Fruit fly (Drosophila melanogaster) whole organism, prepupa: ENCODE data around the gene CG15695.

Experiments used
- CG10631 ChIP-seq: fragments of 200-800 bp; sonication (Bioruptor generic); optimal IDR thresholded peaks from 2 replicates; lab custom pipeline; 2016; ENCODE audit warnings: missing biosample characterization, missing genetic modification characterization
- CG10669 ChIP-seq: fragments of 200-800 bp; sonication (Bioruptor generic); optimal IDR thresholded peaks from 3 replicates; lab custom pipeline; 2018; ENCODE audit warnings: missing biosample characterization, mild to moderate bottlenecking, missing genetic modification characterization, moderate library complexity
- CG11902 ChIP-seq: fragments of 200-800 bp; sonication (Bioruptor generic); optimal IDR thresholded peaks from 3 replicates; lab custom pipeline; 2016; ENCODE audit warnings: missing biosample characterization, missing genetic modification characterization
- CG15336 ChIP-seq: fragments of 200-800 bp; sonication (Bioruptor generic); IDR thresholded peaks from 2 replicates; pipeline ENCODE4 v1.3.6; 2022; ENCODE audit warnings: missing biosample characterization, missing genetic modification characterization
- CG16779 ChIP-seq: fragments of 200-800 bp; sonication (Bioruptor generic); optimal IDR thresholded peaks from 3 replicates; lab custom pipeline; 2017; ENCODE audit warnings: missing biosample characterization, mild to moderate bottlenecking, missing genetic modification characterization
- CG31627 ChIP-seq: fragments of 200-800 bp; sonication (Bioruptor generic); optimal IDR thresholded peaks from 3 replicates; lab custom pipeline; 2016; ENCODE audit warnings: missing biosample characterization, missing genetic modification characterization
- CG32006 ChIP-seq: fragments of 200-800 bp; sonication (Bioruptor generic); optimal IDR thresholded peaks from 3 replicates; lab custom pipeline; 2017; ENCODE audit warnings: missing biosample characterization, mild to moderate bottlenecking, missing genetic modification characterization
- CG34406 ChIP-seq: fragments of 200-800 bp; sonication (Bioruptor generic); optimal IDR thresholded peaks from 3 replicates; lab custom pipeline; 2016; ENCODE audit warnings: missing biosample characterization, missing genetic modification characterization
- CG4318 ChIP-seq: fragments of 200-800 bp; sonication (Bioruptor generic); optimal IDR thresholded peaks from 3 replicates; lab custom pipeline; 2017; ENCODE audit warnings: missing biosample characterization, mild to moderate bottlenecking, missing genetic modification characterization
- CG6163 ChIP-seq: fragments of 200-800 bp; sonication (Bioruptor generic); IDR thresholded peaks from 3 replicates; pipeline ENCODE4 v1.3.6; 2022; ENCODE audit warnings: missing biosample characterization, missing genetic modification characterization
- CG6792 ChIP-seq: fragments of 200-800 bp; sonication (Bioruptor generic); optimal IDR thresholded peaks from 3 replicates; lab custom pipeline; 2016; ENCODE audit warnings: missing biosample characterization, missing genetic modification characterization
- CG6808 ChIP-seq: fragments of 200-800 bp; sonication (Bioruptor generic); optimal IDR thresholded peaks from 3 replicates; lab custom pipeline; 2017; ENCODE audit warnings: missing biosample characterization, missing genetic modification characterization, mild to moderate bottlenecking, moderate library complexity, missing genetic modification reagents
- CG7368 ChIP-seq: fragments of 200-800 bp; sonication (Bioruptor generic); optimal IDR thresholded peaks from 3 replicates; lab custom pipeline; 2016; ENCODE audit warnings: missing biosample characterization, missing genetic modification characterization
- CG8119 ChIP-seq: fragments of 200-800 bp; sonication (Bioruptor generic); IDR thresholded peaks from 3 replicates; pipeline ENCODE4 v1.3.6; 2022; ENCODE audit warnings: missing biosample characterization, missing genetic modification characterization
- CG8319 ChIP-seq: fragments of 200-800 bp; sonication (Bioruptor generic); optimal IDR thresholded peaks from 3 replicates; lab custom pipeline; 2016; ENCODE audit warnings: missing biosample characterization, missing genetic modification characterization
- CG9139 ChIP-seq: fragments of 200-800 bp; sonication (Bioruptor generic); optimal IDR thresholded peaks from 3 replicates; lab custom pipeline; 2017; ENCODE audit warnings: missing biosample characterization, mild to moderate bottlenecking, missing genetic modification characterization
- Eip75B ChIP-seq: fragments of 200-800 bp; sonication (Bioruptor generic); optimal IDR thresholded peaks from 3 replicates; lab custom pipeline; 2016; ENCODE audit warnings: missing biosample characterization, missing genetic modification characterization
- Eip78C ChIP-seq: fragments of 200-800 bp; sonication (Bioruptor generic); peaks from one replicate; lab custom pipeline; 2016; ENCODE audit warnings: missing biosample characterization, missing genetic modification characterization
- Eip93F ChIP-seq: fragments of 200-800 bp; sonication (Bioruptor generic); optimal IDR thresholded peaks from 2 replicates; lab custom pipeline; 2016; ENCODE audit warnings: missing biosample characterization, mild to moderate bottlenecking, missing genetic modification characterization
- Ets21C ChIP-seq: fragments of 200-800 bp; sonication (Bioruptor generic); optimal IDR thresholded peaks from 3 replicates; lab custom pipeline; 2016; ENCODE audit warnings: missing biosample characterization, missing genetic modification characterization
- Gug ChIP-seq: fragments of 200-800 bp; sonication (Bioruptor generic); IDR thresholded peaks from 2 replicates; pipeline ENCODE4 v1.3.6; 2022; ENCODE audit warnings: missing biosample characterization, missing genetic modification characterization
- Hr38 ChIP-seq: sonication (Bioruptor generic); optimal IDR thresholded peaks from 2 replicates; lab custom pipeline; 2016; ENCODE audit warnings: missing biosample characterization, missing genetic modification characterization
- Hr4 ChIP-seq: fragments of 200-800 bp; sonication (Bioruptor generic); optimal IDR thresholded peaks from 3 replicates; lab custom pipeline; 2016; ENCODE audit warnings: missing biosample characterization, missing genetic modification characterization
- Met ChIP-seq: fragments of 200-800 bp; sonication (Bioruptor generic); optimal IDR thresholded peaks from 3 replicates; lab custom pipeline; 2016; ENCODE audit warnings: missing biosample characterization, missing genetic modification characterization
- OdsH ChIP-seq: fragments of 200-800 bp; sonication (Bioruptor generic); optimal IDR thresholded peaks from 3 replicates; lab custom pipeline; 2016; ENCODE audit warnings: missing biosample characterization, missing genetic modification characterization
- Smox ChIP-seq: fragments of 200-800 bp; sonication (Bioruptor generic); optimal IDR thresholded peaks from 3 replicates; lab custom pipeline; 2016; ENCODE audit warnings: missing biosample characterization, missing genetic modification characterization
- Sox102F ChIP-seq: fragments of 200-800 bp; sonication (Bioruptor generic); optimal IDR thresholded peaks from 2 replicates; lab custom pipeline; 2016; ENCODE audit warnings: missing biosample characterization, mild to moderate bottlenecking, missing genetic modification characterization
- Sox14 ChIP-seq: fragments of 200-800 bp; sonication (Bioruptor generic); optimal IDR thresholded peaks from 3 replicates; lab custom pipeline; 2016; ENCODE audit warnings: missing biosample characterization, missing genetic modification characterization
- Sox15 ChIP-seq: fragments of 200-800 bp; sonication (Bioruptor generic); optimal IDR thresholded peaks from 3 replicates; lab custom pipeline; 2016; ENCODE audit warnings: missing biosample characterization, missing genetic modification characterization
- achi ChIP-seq: fragments of 200-800 bp; sonication (Bioruptor generic); optimal IDR thresholded peaks from 3 replicates; lab custom pipeline; 2016; ENCODE audit warnings: missing biosample characterization, missing genetic modification characterization
- acj6 ChIP-seq: fragments of 200-800 bp; sonication (Bioruptor generic); optimal IDR thresholded peaks from 3 replicates; lab custom pipeline; 2016; ENCODE audit warnings: missing biosample characterization, missing genetic modification characterization
- cyc ChIP-seq: fragments of 200-800 bp; sonication (Bioruptor generic); optimal IDR thresholded peaks from 3 replicates; lab custom pipeline; 2016; ENCODE audit warnings: missing biosample characterization, missing genetic modification characterization
- dac ChIP-seq: fragments of 200-800 bp; sonication (Bioruptor generic); optimal IDR thresholded peaks from 2 replicates; lab custom pipeline; 2017; ENCODE audit warnings: missing biosample characterization, mild to moderate bottlenecking, missing genetic modification characterization
- dsx ChIP-seq: fragments of 200-800 bp; optimal IDR thresholded peaks from 3 replicates; lab custom pipeline; 2019; ENCODE audit warnings: missing biosample characterization, mild to moderate bottlenecking, missing genetic modification characterization, moderate library complexity; ENCODE audit not compliant: poor library complexity, severe bottlenecking
- eg ChIP-seq: fragments of 200-800 bp; sonication (Bioruptor generic); IDR thresholded peaks from 3 replicates; pipeline ENCODE4 v1.3.6; 2022; ENCODE audit warnings: missing biosample characterization, missing genetic modification characterization
- fd59A ChIP-seq: fragments of 200-800 bp; sonication (Bioruptor generic); optimal IDR thresholded peaks from 2 replicates; lab custom pipeline; 2017; ENCODE audit warnings: missing biosample characterization, mild to moderate bottlenecking, missing genetic modification characterization, missing genetic modification reagents
- fd85E ChIP-seq: fragments of 200-800 bp; sonication (Bioruptor generic); optimal IDR thresholded peaks from 3 replicates; lab custom pipeline; 2016; ENCODE audit warnings: missing biosample characterization, missing genetic modification characterization
- fkh ChIP-seq: fragments of 200-800 bp; sonication (Bioruptor generic); optimal IDR thresholded peaks from 3 replicates; lab custom pipeline; 2017; ENCODE audit warnings: missing biosample characterization, mild to moderate bottlenecking, missing genetic modification characterization, moderate library complexity
- lz ChIP-seq: fragments of 200-800 bp; sonication (Bioruptor generic); optimal IDR thresholded peaks from 3 replicates; lab custom pipeline; 2016; ENCODE audit warnings: missing biosample characterization, missing genetic modification characterization
- net ChIP-seq: fragments of 200-800 bp; sonication (Bioruptor generic); optimal IDR thresholded peaks from 3 replicates; lab custom pipeline; 2016; ENCODE audit warnings: missing biosample characterization, missing genetic modification characterization
- pdm3 ChIP-seq: fragments of 200-800 bp; sonication (Bioruptor generic); optimal IDR thresholded peaks from 3 replicates; lab custom pipeline; 2016; ENCODE audit warnings: missing biosample characterization, missing genetic modification characterization
- salr ChIP-seq, 2 experiments: fragments of 200-800 bp; sonication (Bioruptor generic); optimal IDR thresholded peaks; 3 replicates each; lab custom pipeline; 2016 to 2018; ENCODE audit warnings: missing biosample characterization in 2 of 2, missing genetic modification characterization in 2 of 2, mild to moderate bottlenecking in 1 of 2
- spab ChIP-seq: fragments of 200-800 bp; sonication (Bioruptor generic); optimal IDR thresholded peaks from 2 replicates; lab custom pipeline; 2017; ENCODE audit warnings: missing biosample characterization, mild to moderate bottlenecking, missing genetic modification characterization, missing genetic modification reagents
- ss ChIP-seq, 2 experiments: fragments of 200-800 bp; sonication (Bioruptor generic); optimal IDR thresholded peaks; 2 replicates in 1 of 2; 3 replicates in 1 of 2; lab custom pipeline; 2017 to 2018; ENCODE audit warnings: mild to moderate bottlenecking in 2 of 2, missing biosample characterization in 2 of 2, missing genetic modification characterization in 2 of 2, moderate library complexity in 1 of 2
- svp ChIP-seq: fragments of 200-800 bp; sonication (Bioruptor generic); peaks from one replicate; lab custom pipeline; 2016; ENCODE audit warnings: missing biosample characterization, missing genetic modification characterization
- topi ChIP-seq: fragments of 200-800 bp; sonication (Bioruptor generic); optimal IDR thresholded peaks from 3 replicates; lab custom pipeline; 2016; ENCODE audit warnings: missing biosample characterization, missing genetic modification characterization
- vri ChIP-seq: fragments of 200-800 bp; sonication (Bioruptor generic); optimal IDR thresholded peaks from 3 replicates; lab custom pipeline; 2016; ENCODE audit warnings: missing biosample characterization, mild to moderate bottlenecking, missing genetic modification characterization

The CG15695 gene

DNA sequence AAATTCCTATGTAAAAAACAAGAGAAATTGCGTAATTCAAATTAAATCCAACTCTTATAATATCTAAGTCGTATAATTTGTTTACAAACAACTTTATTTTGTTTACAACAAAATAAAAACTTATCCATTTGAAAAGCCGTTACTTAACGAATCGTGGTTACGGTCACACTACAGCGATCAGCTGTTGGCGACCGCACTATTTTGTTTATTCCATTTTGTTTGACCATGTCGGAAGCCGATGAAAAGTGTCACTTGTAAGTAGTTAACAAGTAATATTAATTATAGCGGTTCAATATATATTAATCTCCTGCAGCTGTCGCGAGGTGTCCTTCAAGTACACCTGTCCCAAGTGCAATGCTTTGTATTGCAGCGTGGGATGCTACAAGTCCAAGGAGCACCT lies 11.0 kb upstream of the CG15695 start, which contains the start of gene CG31223:
Gene CG31223 (plus strand): TSS at position 165 of the 400 bp plus-strand sequence.
- TF ChIP-seq CG7368 (no peak), vri (GFP tag; lab: Kevin White, UChicago) (no peak), fd59A (GFP tag; lab: Kevin White, UChicago) (no peak), acj6 (GFP tag; lab: Kevin White, UChicago) (no peak), CG4318 (GFP tag; lab: Kevin White, UChicago) (no peak), fkh (GFP tag; lab: Kevin White, UChicago) (no peak), Gug (no peak), lz (GFP tag; lab: Kevin White, UChicago) (no peak), Eip78C (GFP tag; lab: Kevin White, UChicago) (no peak)
- TF ChIP-seq, all 60 proteins: peak for 0

DNA sequence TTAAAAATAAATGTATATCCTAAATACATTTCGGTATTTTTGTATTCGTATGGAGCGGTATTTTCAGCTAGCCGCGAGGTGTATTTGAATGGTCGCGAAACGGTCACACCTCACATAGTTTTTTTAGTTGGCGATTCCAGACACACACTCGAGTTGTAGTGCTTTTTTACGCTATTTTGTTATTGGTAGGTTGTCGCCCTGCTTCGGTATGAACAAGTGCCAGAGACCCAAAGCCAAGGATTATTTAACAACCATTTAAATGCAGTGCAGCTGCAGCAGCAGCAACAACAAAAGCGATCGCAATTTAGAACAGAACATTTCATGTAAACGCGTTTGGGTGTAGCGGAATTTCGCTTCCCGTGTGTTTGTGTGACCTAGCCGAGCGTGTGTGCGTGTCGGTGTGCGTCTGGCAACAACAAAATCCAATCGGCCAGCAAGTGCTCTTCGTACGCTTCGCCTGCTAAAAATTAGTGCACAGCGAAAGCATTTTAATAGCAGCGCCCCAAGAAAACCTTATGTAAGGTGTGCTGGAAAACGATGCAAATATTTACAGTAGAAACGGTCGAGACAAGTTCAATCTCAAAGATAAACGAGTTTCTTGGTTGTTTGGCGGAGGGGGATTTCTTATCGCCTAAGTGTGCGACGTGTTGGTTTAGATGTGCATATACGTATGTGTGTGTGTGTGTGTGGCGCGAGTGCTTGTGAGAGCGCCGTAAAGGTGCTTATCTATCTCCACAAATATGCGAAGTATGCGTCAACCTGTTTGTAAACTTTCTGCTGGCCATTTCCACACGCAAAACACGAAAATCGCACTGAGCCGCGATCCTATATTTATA lies 9.0 kb upstream of the CG15695 start, which contains the start of gene Synd:
Gene Synd (plus strand): TSS at position 111 of the 836 bp plus-strand sequence.
- TF ChIP-seq CG6163 (GFP tag; lab: Robert Waterston, UW): peak; percentile 13; the same call in 2 of the 3 replicates
- no peak for TF ChIP-seq Eip93F (GFP tag; lab: Kevin White, UChicago)
- peak; percentile 3 for TF ChIP-seq CG10669
- peak; percentile 43 for TF ChIP-seq OdsH (GFP tag; lab: Kevin White, UChicago)
- TF ChIP-seq acj6 (GFP tag; lab: Kevin White, UChicago): peak; percentile 19
- TF ChIP-seq Eip78C (GFP tag; lab: Kevin White, UChicago): peak; percentile 37
- peak; percentile 11 for TF ChIP-seq cyc (GFP tag; lab: Kevin White, UChicago)
- peak; percentile 39 for TF ChIP-seq CG9139 (GFP tag; lab: Kevin White, UChicago)
- TF ChIP-seq svp (GFP tag; lab: Kevin White, UChicago): peak; percentile 67
- no peak for TF ChIP-seq Smox
- TF ChIP-seq topi (GFP tag; lab: Kevin White, UChicago): peak; percentile 28
- TF ChIP-seq CG11902 (GFP tag; lab: Kevin White, UChicago): no peak
- no peak for TF ChIP-seq dac (GFP tag; lab: Kevin White, UChicago)
- TF ChIP-seq eg (GFP tag; lab: Robert Waterston, UW): peak; percentile 47; the same call in 2 of the 3 replicates
- TF ChIP-seq CG16779 (tag; lab: Kevin White, UChicago): peak; percentile 9
- TF ChIP-seq CG15336 (GFP tag; lab: Robert Waterston, UW): 0 out of 2 replicates have a peak, but pooled peaks have one; percentile 34
- no peak for TF ChIP-seq Sox102F (GFP tag; lab: Kevin White, UChicago)
- no peak for TF ChIP-seq fd59A (GFP tag; lab: Kevin White, UChicago)
- no peak for TF ChIP-seq Gug
- peak; percentile 59 to 65 for TF ChIP-seq ss (GFP tag; optimal IDR thresholded peaks at IDR 0.05; lab: Kevin White, UChicago)
- TF ChIP-seq Eip75B (GFP tag; lab: Kevin White, UChicago): peak; percentile 47
- TF ChIP-seq CG7368: peak; percentile 39
- peak; percentile 53; the same call in 1 of the 3 replicates for TF ChIP-seq CG8119 (GFP tag; lab: Robert Waterston, UW)
- TF ChIP-seq Sox14 (GFP tag; lab: Kevin White, UChicago): peak; percentile 27
- TF ChIP-seq Sox15: no peak
- peak; percentile 32 for TF ChIP-seq Hr4 (GFP tag; lab: Kevin White, UChicago)
- TF ChIP-seq salr (GFP tag; optimal IDR thresholded peaks at IDR 0.05; lab: Kevin White, UChicago): peak in 1 of 2 experiments; percentile 24
- TF ChIP-seq fd85E (GFP tag; lab: Kevin White, UChicago): no peak
- TF ChIP-seq spab (GFP tag; lab: Kevin White, UChicago): no peak
- peak; percentile 45 for TF ChIP-seq CG32006 (GFP tag; lab: Kevin White, UChicago)
- no peak for TF ChIP-seq Ets21C (GFP tag; lab: Kevin White, UChicago)
- TF ChIP-seq CG10631 (GFP tag; lab: Kevin White, UChicago): peak; percentile 13
- no peak for TF ChIP-seq net (GFP tag; lab: Kevin White, UChicago)
- peak; percentile 28 for TF ChIP-seq CG31627 (GFP tag; lab: Kevin White, UChicago)
- TF ChIP-seq lz (GFP tag; lab: Kevin White, UChicago): peak; percentile 41
- no peak for TF ChIP-seq achi
- no peak for TF ChIP-seq CG34406 (GFP tag; lab: Kevin White, UChicago)
- no peak for TF ChIP-seq Hr38 (GFP tag; lab: Kevin White, UChicago)
- peak; percentile 24 for TF ChIP-seq CG6808 (GFP tag; lab: Kevin White, UChicago)
- TF ChIP-seq Met: peak; percentile 24
- TF ChIP-seq dsx (GFP tag; lab: Kevin White, UChicago): no peak
- no peak for TF ChIP-seq CG8319 (GFP tag; lab: Kevin White, UChicago)
- peak; percentile 28 for TF ChIP-seq pdm3 (GFP tag; lab: Kevin White, UChicago)
- peak; percentile 43 for TF ChIP-seq CG6792
- peak; percentile 79 for TF ChIP-seq fkh (GFP tag; lab: Kevin White, UChicago)
